Fruit fly (Drosophila melanogaster): Measurements from ENCODE around the gene Doc2.

- TF ChIP-seq Hnf4 (GFP tag; optimal IDR thresholded peaks at IDR 0.05) (no peak), pan (optimal IDR thresholded peaks at IDR 0.05) (no peak), HLH106 (tag; optimal IDR thresholded peaks at IDR 0.05) (no peak), lola (GFP tag; optimal IDR thresholded peaks at IDR 0.05) (no peak), tai (GFP tag; optimal IDR thresholded peaks at IDR 0.05) (no peak), usp (GFP tag; optimal IDR thresholded peaks at IDR 0.05) (no peak), h (GFP tag; optimal IDR thresholded peaks at IDR 0.05) (no peak), dmrt93B (GFP tag; optimal IDR thresholded peaks at IDR 0.05) (no peak), GATAd (GFP tag; optimal IDR thresholded peaks at IDR 0.05) (no peak), fru (GFP tag; optimal IDR thresholded peaks at IDR 0.05) (no peak), brk (GFP tag; optimal IDR thresholded peaks at IDR 0.05) (no peak), N (GFP tag; optimal IDR thresholded peaks at IDR 0.05) (no peak), Hr78 (GFP tag; optimal IDR thresholded peaks at IDR 0.05) (no peak), dl (GFP tag; optimal IDR thresholded peaks at IDR 0.05; ENCODE audit: insufficient read depth in 1 of 2, partially characterized antibody in 2 of 2) (no peak)
Measured at dm6 chr3L:9011485-9012389, 7.3 kb downstream of the Doc2 start.
